Worm (Caenorhabditis elegans) whole organism, L2 larva: Measurements from ENCODE around the gene acdh-12.

Experiments used
- C34F6.9 ChIP-seq: fragments of 150-350 bp; optimal IDR thresholded peaks from 2 replicates; lab custom pipeline; 2014; ENCODE audit warnings: missing biosample characterization, missing genetic modification characterization
- F13H6.1 ChIP-seq: sonication (generic microtip); optimal IDR thresholded peaks from 2 replicates; lab custom pipeline; 2016; ENCODE audit warnings: missing genetic modification characterization, missing compliant biosample characterization
- R02D3.7 ChIP-seq: fragments of 150-350 bp; optimal IDR thresholded peaks from 2 replicates; lab custom pipeline; 2014; ENCODE audit warnings: missing biosample characterization, missing genetic modification characterization
- Y55F3AM.14 ChIP-seq: fragments of 200-800 bp; sonication (Bioruptor generic); optimal IDR thresholded peaks from 2 replicates; lab custom pipeline; 2018; ENCODE audit warnings: mild to moderate bottlenecking, missing genetic modification characterization, missing compliant biosample characterization
- ZK546.5 ChIP-seq: sonication (generic microtip); optimal IDR thresholded peaks from 2 replicates; lab custom pipeline; 2017; ENCODE audit warnings: missing biosample characterization, missing genetic modification characterization
- alr-1 ChIP-seq: fragments of 150-350 bp; optimal IDR thresholded peaks from 2 replicates; lab custom pipeline; 2014; ENCODE audit warnings: missing biosample characterization, missing genetic modification characterization
- aly-2 ChIP-seq: fragments of 150-350 bp; optimal IDR thresholded peaks from 2 replicates; lab custom pipeline; 2014; ENCODE audit warnings: missing biosample characterization, missing genetic modification characterization
- ama-1 ChIP-seq: fragments of 150-350 bp; optimal IDR thresholded peaks from 2 replicates; lab custom pipeline; 2018; ENCODE audit warnings: inconsistent platforms
- blmp-1 ChIP-seq: sonication (generic microtip); optimal IDR thresholded peaks from 2 replicates; lab custom pipeline; 2017; ENCODE audit warnings: missing genetic modification characterization, mild to moderate bottlenecking, missing compliant biosample characterization, antibody characterized with exemption, moderate library complexity; ENCODE audit not compliant: insufficient read depth
- ceh-16 ChIP-seq: fragments of 150-350 bp; optimal IDR thresholded peaks from 2 replicates; lab custom pipeline; 2014; ENCODE audit warnings: missing biosample characterization, missing genetic modification characterization
- ceh-82 ChIP-seq: fragments of 150-350 bp; optimal IDR thresholded peaks from 2 replicates; lab custom pipeline; 2014; ENCODE audit warnings: missing biosample characterization, missing genetic modification characterization
- crh-2 ChIP-seq: sonication (generic microtip); optimal IDR thresholded peaks from 2 replicates; lab custom pipeline; 2017; ENCODE audit warnings: missing biosample characterization, missing genetic modification characterization
- dmd-4 ChIP-seq: sonication (generic microtip); optimal IDR thresholded peaks from 2 replicates; lab custom pipeline; 2017; ENCODE audit warnings: missing biosample characterization, missing genetic modification characterization
- egl-27 ChIP-seq: sonication (generic microtip); optimal IDR thresholded peaks from 3 replicates; lab custom pipeline; 2017; ENCODE audit warnings: missing biosample characterization, missing genetic modification reagents, missing genetic modification characterization
- elt-1 ChIP-seq: fragments of 150-350 bp; optimal IDR thresholded peaks from 2 replicates; lab custom pipeline; 2014; ENCODE audit warnings: missing biosample characterization, missing genetic modification characterization
- elt-3 ChIP-seq: sonication (generic microtip); optimal IDR thresholded peaks from 2 replicates; lab custom pipeline; 2017; ENCODE audit warnings: missing biosample characterization, missing genetic modification characterization
- fos-1 ChIP-seq: fragments of 150-350 bp; optimal IDR thresholded peaks from 2 replicates; lab custom pipeline; 2014; ENCODE audit warnings: missing biosample characterization, missing genetic modification characterization
- gmeb-1 ChIP-seq: fragments of 150-350 bp; optimal IDR thresholded peaks from 2 replicates; lab custom pipeline; 2014; ENCODE audit warnings: missing biosample characterization, missing genetic modification characterization
- lin-11 ChIP-seq: fragments of 150-350 bp; sonication (generic microtip); optimal IDR thresholded peaks from 2 replicates; lab custom pipeline; 2014; ENCODE audit warnings: missing biosample characterization, missing genetic modification characterization, inconsistent platforms, mixed read lengths
- lin-13 ChIP-seq: fragments of 150-350 bp; optimal IDR thresholded peaks from 2 replicates; lab custom pipeline; 2014; ENCODE audit warnings: missing biosample characterization, missing genetic modification reagents, missing genetic modification characterization
- lin-39 ChIP-seq: fragments of 150-350 bp; optimal IDR thresholded peaks from 2 replicates; lab custom pipeline; 2014; ENCODE audit warnings: missing biosample characterization, missing genetic modification reagents, missing genetic modification characterization
- lsy-2 ChIP-seq, 2 experiments: fragments of 150-350 bp in 1 of 2; sonication (generic microtip) in 1 of 2; optimal IDR thresholded peaks; 2 replicates each; lab custom pipeline; 2014 to 2017; ENCODE audit warnings: missing biosample characterization in 2 of 2, missing genetic modification characterization in 2 of 2
- mab-5 ChIP-seq: fragments of 150-350 bp; optimal IDR thresholded peaks from 2 replicates; lab custom pipeline; 2014; ENCODE audit warnings: missing biosample characterization, missing genetic modification characterization
- mbf-1 ChIP-seq: sonication (generic microtip); optimal IDR thresholded peaks from 2 replicates; lab custom pipeline; 2017; ENCODE audit warnings: missing biosample characterization, missing genetic modification characterization
- mdl-1 ChIP-seq, 2 experiments: fragments of 150-350 bp in 1 of 2; sonication (generic microtip) in 1 of 2; optimal IDR thresholded peaks; 2 replicates each; lab custom pipeline; 2017; ENCODE audit warnings: missing biosample characterization in 2 of 2, missing genetic modification characterization in 2 of 2
- nhr-10 ChIP-seq: sonication (generic microtip); optimal IDR thresholded peaks from 2 replicates; lab custom pipeline; 2017; ENCODE audit warnings: missing biosample characterization, missing genetic modification characterization
- nhr-11 ChIP-seq: fragments of 150-350 bp; optimal IDR thresholded peaks from 2 replicates; lab custom pipeline; 2014; ENCODE audit warnings: missing biosample characterization, missing genetic modification characterization
- nhr-12 ChIP-seq: fragments of 150-350 bp; optimal IDR thresholded peaks from 2 replicates; lab custom pipeline; 2014; ENCODE audit warnings: missing biosample characterization, missing genetic modification characterization
- nhr-129 ChIP-seq: fragments of 150-350 bp; optimal IDR thresholded peaks from 2 replicates; lab custom pipeline; 2014; ENCODE audit warnings: missing biosample characterization, missing genetic modification characterization
- nhr-21 ChIP-seq: fragments of 150-350 bp; optimal IDR thresholded peaks from 2 replicates; lab custom pipeline; 2014; ENCODE audit warnings: missing biosample characterization, missing genetic modification characterization
- nhr-23 ChIP-seq: fragments of 150-350 bp; optimal IDR thresholded peaks from 2 replicates; lab custom pipeline; 2014; ENCODE audit warnings: missing biosample characterization, missing genetic modification reagents, missing genetic modification characterization
- nhr-237 ChIP-seq: fragments of 150-350 bp; optimal IDR thresholded peaks from 2 replicates; lab custom pipeline; 2014; ENCODE audit warnings: missing biosample characterization, missing genetic modification characterization
- nhr-25 ChIP-seq: fragments of 150-350 bp; sonication (generic microtip); optimal IDR thresholded peaks from 3 replicates; lab custom pipeline; 2014; ENCODE audit warnings: missing biosample characterization, missing genetic modification characterization
- nhr-6 ChIP-seq: fragments of 150-350 bp; optimal IDR thresholded peaks from 2 replicates; lab custom pipeline; 2014; ENCODE audit warnings: missing biosample characterization, missing genetic modification characterization
- nhr-77 ChIP-seq: fragments of 150-350 bp; optimal IDR thresholded peaks from 2 replicates; lab custom pipeline; 2014; ENCODE audit warnings: missing biosample characterization, missing genetic modification characterization
- peb-1 ChIP-seq: fragments of 150-350 bp; optimal IDR thresholded peaks from 2 replicates; lab custom pipeline; 2014; ENCODE audit warnings: missing biosample characterization, missing genetic modification characterization
- sem-4 ChIP-seq: fragments of 150-350 bp; optimal IDR thresholded peaks from 2 replicates; lab custom pipeline; 2014; ENCODE audit warnings: missing biosample characterization, missing genetic modification reagents, missing genetic modification characterization
- skn-1 ChIP-seq: sonication (generic microtip); optimal IDR thresholded peaks from 2 replicates; lab custom pipeline; 2017; ENCODE audit warnings: missing biosample characterization, missing genetic modification characterization
- sma-3 ChIP-seq: sonication (generic microtip); optimal IDR thresholded peaks from 2 replicates; lab custom pipeline; 2016; ENCODE audit warnings: missing genetic modification reagents, missing genetic modification characterization, missing compliant biosample characterization
- sma-9 ChIP-seq, 2 experiments: fragments of 150-350 bp in 1 of 2; sonication (generic microtip) in 1 of 2; optimal IDR thresholded peaks; 2 replicates each; lab custom pipeline; 2014 to 2016; ENCODE audit warnings: missing genetic modification characterization in 2 of 2, mild to moderate bottlenecking in 1 of 2, missing biosample characterization in 1 of 2, missing compliant biosample characterization in 1 of 2, missing genetic modification reagents in 1 of 2, moderate library complexity in 1 of 2
- snpc-4 ChIP-seq: fragments of 150-350 bp; optimal IDR thresholded peaks from 2 replicates; lab custom pipeline; 2014; ENCODE audit warnings: missing biosample characterization, missing genetic modification characterization
- unc-39 ChIP-seq: fragments of 150-350 bp; optimal IDR thresholded peaks from 2 replicates; lab custom pipeline; 2014; ENCODE audit warnings: missing biosample characterization, missing genetic modification characterization
- unc-55 ChIP-seq: fragments of 150-350 bp; sonication (generic microtip); optimal IDR thresholded peaks from 3 replicates; lab custom pipeline; 2014; ENCODE audit warnings: missing biosample characterization, missing genetic modification reagents, missing genetic modification characterization
- unc-62 ChIP-seq: fragments of 150-350 bp; optimal IDR thresholded peaks from 2 replicates; lab custom pipeline; 2014; ENCODE audit warnings: missing biosample characterization, missing genetic modification reagents, missing genetic modification characterization
- zag-1 ChIP-seq: fragments of 150-350 bp; optimal IDR thresholded peaks from 2 replicates; lab custom pipeline; 2014; ENCODE audit warnings: missing biosample characterization, missing genetic modification characterization
- ztf-1 ChIP-seq: fragments of 200-800 bp; sonication (Bioruptor generic); conservative IDR thresholded peaks from 2 replicates; pipeline ENCODE4 v1.3.6; 2022; ENCODE audit warnings: missing genetic modification characterization, missing compliant biosample characterization
- ztf-11 ChIP-seq: sonication (generic microtip); optimal IDR thresholded peaks from 2 replicates; lab custom pipeline; 2017; ENCODE audit warnings: missing biosample characterization, missing genetic modification characterization
- ztf-4 ChIP-seq: fragments of 150-350 bp; optimal IDR thresholded peaks from 2 replicates; lab custom pipeline; 2014; ENCODE audit warnings: missing biosample characterization, missing genetic modification characterization

Gene acdh-12

DNA sequence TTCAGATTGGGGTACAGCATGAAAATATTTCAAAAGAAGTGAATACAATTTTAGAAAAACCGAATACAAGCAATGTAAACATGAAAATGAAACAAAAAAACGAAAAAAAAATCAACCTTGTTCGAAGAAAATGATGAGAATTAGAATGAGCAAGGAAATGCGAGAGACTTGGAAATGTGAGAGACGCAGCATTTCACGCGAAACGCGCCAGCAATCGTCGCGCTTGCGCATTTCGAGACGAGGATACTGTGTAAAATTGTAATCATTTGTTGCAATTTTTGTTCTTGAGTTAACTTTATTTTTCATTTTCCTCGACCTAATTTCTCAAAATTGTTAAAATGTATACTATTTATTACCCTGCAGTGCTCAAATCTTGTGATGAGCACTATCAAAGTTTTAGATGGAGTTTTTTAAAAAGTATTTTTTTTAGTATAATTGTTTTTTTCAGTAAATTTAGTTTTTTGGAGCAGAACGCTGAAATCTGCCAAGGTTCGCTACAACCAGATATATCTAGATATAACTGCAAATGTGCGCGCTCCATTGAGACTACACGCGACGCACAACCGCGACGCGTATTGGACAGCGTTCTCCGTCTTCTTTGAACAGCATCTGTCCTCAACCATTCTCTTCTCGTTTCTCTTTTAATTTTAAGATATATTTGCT is 43.3 kb downstream of the acdh-12 start, which contains the start of gene fust-1:
Gene fust-1 (plus strand): TSS at position 613 of the 663 bp plus-strand sequence.
- peak; percentile 61 for TF ChIP-seq Y55F3AM.14 (GFP tag; lab: Kevin White, UChicago)
- TF ChIP-seq sma-9 (GFP tag; optimal IDR thresholded peaks at IDR 0.05; lab: Kevin White, UChicago) = peak; percentile 98
- no peak for TF ChIP-seq sma-9 (tag; optimal IDR thresholded peaks at IDR 0.05; lab: Kevin White, UChicago)
- TF ChIP-seq fos-1 (tag; lab: Kevin White, UChicago) = peak; percentile 91
- TF ChIP-seq nhr-77 (tag; lab: Kevin White, UChicago) = peak; percentile 82
- peak; percentile 95 to 98 for TF ChIP-seq lsy-2 (tag; optimal IDR thresholded peaks at IDR 0.05; lab: Kevin White, UChicago)
- TF ChIP-seq unc-39 (tag; lab: Kevin White, UChicago) = no peak
- TF ChIP-seq mbf-1 (tag; lab: Kevin White, UChicago) = no peak
- TF ChIP-seq unc-62 (GFP tag; lab: Kevin White, UChicago) = peak; percentile 74
- TF ChIP-seq R02D3.7 (tag; lab: Kevin White, UChicago) = peak; percentile 74
- peak; percentile 94 for TF ChIP-seq egl-27 (tag; lab: Kevin White, UChicago)
- TF ChIP-seq skn-1 = peak; percentile 91
- TF ChIP-seq lin-13 = peak; percentile 92
- peak; percentile 94 for TF ChIP-seq lin-11 (tag; lab: Kevin White, UChicago)
- TF ChIP-seq elt-1 (tag; lab: Kevin White, UChicago) = peak; percentile 61
- peak; percentile 94 for TF ChIP-seq nhr-21 (tag; lab: Kevin White, UChicago)
- peak; percentile 91 for TF ChIP-seq sem-4
- peak; percentile 87 for TF ChIP-seq ceh-16
- TF ChIP-seq F13H6.1 (tag; lab: Kevin White, UChicago) = peak; percentile 97
- peak; percentile 67 for TF ChIP-seq dmd-4 (tag; lab: Kevin White, UChicago)
- no peak for TF ChIP-seq nhr-11 (tag; lab: Kevin White, UChicago)
- no peak for TF ChIP-seq alr-1 (tag; lab: Kevin White, UChicago)
- peak; percentile 56 for TF ChIP-seq blmp-1 (tag; lab: Kevin White, UChicago)
- no peak for TF ChIP-seq aly-2 (tag; lab: Kevin White, UChicago)
- peak; percentile 92 for TF ChIP-seq nhr-129 (tag; lab: Kevin White, UChicago)
- no peak for TF ChIP-seq nhr-12 (tag; lab: Kevin White, UChicago)
- TF ChIP-seq nhr-25 (tag; lab: Kevin White, UChicago) = peak; percentile 97
- TF ChIP-seq ztf-4 = peak; percentile 92
- TF ChIP-seq ztf-11 (tag; lab: Kevin White, UChicago) = no peak
- TF ChIP-seq sma-3 (GFP tag; lab: Kevin White, UChicago) = peak; percentile 96
- peak; percentile 80 for TF ChIP-seq zag-1 (tag; lab: Kevin White, UChicago)
- peak; percentile 94 for TF ChIP-seq nhr-6 (tag; lab: Kevin White, UChicago)
- TF ChIP-seq peb-1 (tag; lab: Kevin White, UChicago) = no peak
- TF ChIP-seq mab-5 (tag; lab: Kevin White, UChicago) = peak; percentile 93
- TF ChIP-seq elt-3 = no peak
- peak; percentile 79 for TF ChIP-seq ama-1 (lab: Kevin White, UChicago)
- peak; percentile 95 for TF ChIP-seq crh-2
- no peak for TF ChIP-seq lin-39 (tag; lab: Kevin White, UChicago)
- TF ChIP-seq nhr-10 (tag; lab: Kevin White, UChicago) = peak; percentile 79
- TF ChIP-seq snpc-4 = peak; percentile 80
- peak; percentile 93 for TF ChIP-seq gmeb-1 (tag; lab: Kevin White, UChicago)
- no peak for TF ChIP-seq nhr-23 (tag; lab: Kevin White, UChicago)
- TF ChIP-seq unc-55 (GFP tag; lab: Kevin White, UChicago) = peak; percentile 96
- TF ChIP-seq C34F6.9 = peak; percentile 99
- TF ChIP-seq ZK546.5 = peak; percentile 71
- TF ChIP-seq ztf-1 (GFP tag; lab: Robert Waterston, UW) = no peak
- peak; percentile 69 for TF ChIP-seq ceh-82 (tag; lab: Kevin White, UChicago)
- peak in 1 of 2 experiments; percentile 72 for TF ChIP-seq mdl-1 (tag; optimal IDR thresholded peaks at IDR 0.05; lab: Kevin White, UChicago)
- TF ChIP-seq nhr-237 (tag; lab: Kevin White, UChicago) = peak; percentile 72
